Fruit fly (Drosophila melanogaster): ENCODE results near the gene SA2.

The SA2 gene

DNA sequence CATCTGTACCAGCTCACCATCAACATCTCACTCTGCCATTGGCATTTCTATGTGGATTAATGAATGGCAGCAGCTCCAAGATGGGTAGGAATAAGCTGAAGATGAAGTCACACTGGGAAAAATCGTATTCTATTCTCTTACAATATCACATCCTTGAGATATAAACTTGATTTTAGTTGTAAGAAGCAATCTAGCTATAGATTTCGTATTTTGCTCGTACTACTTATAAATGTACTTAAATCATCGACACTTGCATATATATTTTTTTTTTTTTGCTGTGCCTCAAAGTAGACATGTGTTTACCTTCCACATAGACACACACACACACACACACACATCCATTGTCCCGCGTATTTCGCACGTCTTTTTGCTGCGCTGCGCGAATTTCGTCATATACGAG lies 13.2 kb downstream of the SA2 start (continued):
- peak; percentile 22; the same call in 1 of the 2 replicates for TF ChIP-seq lmd (GFP tag; IDR thresholded peaks at IDR 0.05)
- TF ChIP-seq h (optimal IDR thresholded peaks at IDR 0.05), result no peak
- peak; percentile 19 for TF ChIP-seq CG1603 (tag; optimal IDR thresholded peaks at IDR 0.05)
- peak; percentile 46 for TF ChIP-seq CG6689 (GFP tag; IDR thresholded peaks at IDR 0.05)
- TF ChIP-seq CG4730 (GFP tag; IDR thresholded peaks at IDR 0.05), result 0 out of 2 replicates have a peak, but pooled peaks have one; percentile 14
- peak; percentile 29; the same call in 1 of the 2 replicates for TF ChIP-seq sisA (GFP tag; IDR thresholded peaks at IDR 0.05)
- peak; percentile 14; the same call in 1 of the 3 replicates for TF ChIP-seq otp (GFP tag; IDR thresholded peaks at IDR 0.05)
- 0 out of 3 replicates have a peak, but pooled peaks have one; percentile 40 for TF ChIP-seq gce (GFP tag; IDR thresholded peaks at IDR 0.05)
- no peak for TF ChIP-seq amos (GFP tag; IDR thresholded peaks at IDR 0.05; ENCODE audit: partially characterized antibody)
- TF ChIP-seq Mrtf (GFP tag; IDR thresholded peaks at IDR 0.05), result peak; percentile 8; the same call in 1 of the 3 replicates
- no peak for TF ChIP-seq zen2 (GFP tag; IDR thresholded peaks at IDR 0.05; ENCODE audit: partially characterized antibody)
- 0 out of 3 replicates have a peak, but pooled peaks have one; percentile 16 for TF ChIP-seq row (GFP tag; IDR thresholded peaks at IDR 0.05)
- TF ChIP-seq CG10267 (tag; optimal IDR thresholded peaks at IDR 0.05), result peak; percentile 27
- 0 out of 2 replicates have a peak, but pooled peaks have one; percentile 13 for TF ChIP-seq CG11696 (GFP tag; IDR thresholded peaks at IDR 0.05)
- peak; percentile 28; the same call in 2 of the 3 replicates for TF ChIP-seq croc (GFP tag; conservative IDR thresholded peaks at IDR 0.05)
- 0 out of 2 replicates have a peak, but pooled peaks have one; percentile 20 for TF ChIP-seq CG32772 (GFP tag; IDR thresholded peaks at IDR 0.05)
- TF ChIP-seq zfh2 (GFP tag; optimal IDR thresholded peaks at IDR 0.05), result no peak
- 0 out of 3 replicates have a peak, but pooled peaks have one; percentile 40 for TF ChIP-seq ci (GFP tag; IDR thresholded peaks at IDR 0.05)
- TF ChIP-seq caup (GFP tag; optimal IDR thresholded peaks at IDR 0.05; ENCODE audit: severe bottlenecking), result no peak
- peak; percentile 21 for TF ChIP-seq gem (tag; optimal IDR thresholded peaks at IDR 0.05)
- TF ChIP-seq pum (GFP tag; optimal IDR thresholded peaks at IDR 0.05), result peak; percentile 30
- TF ChIP-seq sens (GFP tag), result peak; percentile 94

DNA sequence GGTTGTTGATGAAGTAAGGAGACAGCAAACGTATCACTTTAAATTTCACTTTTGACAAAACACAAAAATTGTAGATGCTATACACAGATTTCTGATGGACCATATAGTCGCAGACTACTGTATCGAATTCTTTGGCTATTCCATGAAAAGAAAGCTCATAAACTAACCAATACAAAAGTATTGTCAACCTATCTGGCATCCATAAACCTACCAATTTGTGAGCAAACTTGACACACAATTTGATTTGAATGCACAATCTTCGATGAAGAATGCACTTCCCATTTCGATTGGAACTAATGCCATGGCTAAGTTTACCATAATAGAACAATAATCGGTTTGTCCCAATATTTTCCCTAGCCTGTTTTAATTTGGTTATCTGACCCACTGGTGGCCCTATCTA lies 14.3 kb downstream of the SA2 start, which contains the start of gene CG9173:
Gene CG9173, minus strand, starts transcription at position 101 of the 400 bp plus-strand sequence.
- TF ChIP-seq fu2 (GFP tag; optimal IDR thresholded peaks at IDR 0.05), result no peak
- no peak for TF ChIP-seq CG12236 (GFP tag; optimal IDR thresholded peaks at IDR 0.05)
- TF ChIP-seq gsb-n (tag; optimal IDR thresholded peaks at IDR 0.05), result peak; percentile 34
- no peak for TF ChIP-seq CG7963 (GFP tag; IDR thresholded peaks at IDR 0.05; ENCODE audit: partially characterized antibody)
- TF ChIP-seq ac (GFP tag; optimal IDR thresholded peaks at IDR 0.05), result no peak
- TF ChIP-seq az2 (GFP tag; optimal IDR thresholded peaks at IDR 0.05), result no peak
- peak; percentile 22 for TF ChIP-seq oc (tag; optimal IDR thresholded peaks at IDR 0.05)
- TF ChIP-seq maf-S (GFP tag; optimal IDR thresholded peaks at IDR 0.05), result no peak
- TF ChIP-seq CG8290 (GFP tag; optimal IDR thresholded peaks at IDR 0.05), result no peak
- no peak for TF ChIP-seq CG8290 (tag; optimal IDR thresholded peaks at IDR 0.05)
- TF ChIP-seq CG4282 (GFP tag; optimal IDR thresholded peaks at IDR 0.05), result no peak
- no peak for TF ChIP-seq CG9609 (GFP tag; optimal IDR thresholded peaks at IDR 0.05)
- no peak for TF ChIP-seq ATbp (GFP tag; optimal IDR thresholded peaks at IDR 0.05)

DNA sequence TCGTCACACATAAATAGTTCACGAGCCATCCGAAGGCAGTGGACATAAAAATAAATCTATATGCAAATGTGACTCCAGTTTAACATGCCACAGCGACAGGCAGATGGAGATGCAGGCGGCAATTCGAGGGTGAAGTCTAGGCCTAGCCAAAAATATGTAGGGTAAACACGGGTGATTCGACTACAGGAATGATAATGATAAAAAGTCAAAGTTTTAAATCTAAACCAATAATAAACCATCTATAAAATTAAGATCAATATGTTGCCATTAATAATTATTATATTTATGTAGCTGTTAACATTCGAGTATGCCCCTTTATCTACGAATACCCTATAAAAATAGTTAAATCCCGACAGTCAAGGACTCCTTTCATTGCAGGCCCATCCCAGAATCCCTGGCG lies 16.7 kb downstream of the SA2 start:
- no peak for TF ChIP-seq kni (GFP tag; optimal IDR thresholded peaks at IDR 0.05)
- peak in 1 of 2 experiments; percentile 26 for TF ChIP-seq bsh (GFP tag; optimal IDR thresholded peaks at IDR 0.05)
- no peak for TF ChIP-seq jing (GFP tag; optimal IDR thresholded peaks at IDR 0.05)
- no peak for TF ChIP-seq Sox100B (GFP tag; optimal IDR thresholded peaks at IDR 0.05)
- no peak for TF ChIP-seq Dad (GFP tag; optimal IDR thresholded peaks at IDR 0.05)
- TF ChIP-seq CG1603 (tag; optimal IDR thresholded peaks at IDR 0.05), result peak; percentile 5
- TF ChIP-seq HmgZ (tag; optimal IDR thresholded peaks at IDR 0.05), result no peak
- TF ChIP-seq prd (optimal IDR thresholded peaks at IDR 0.05), result no peak
- TF ChIP-seq prd (GFP tag; IDR thresholded peaks at IDR 0.05), result peak; percentile 35; the same call in 1 of the 3 replicates
- peak; percentile 12 for TF ChIP-seq dmrt99B (tag; optimal IDR thresholded peaks at IDR 0.05)
- TF ChIP-seq CG7271 (tag; optimal IDR thresholded peaks at IDR 0.05), result peak; percentile 26
- no peak for TF ChIP-seq CG4328 (GFP tag; optimal IDR thresholded peaks at IDR 0.05)
- TF ChIP-seq Xrp1 (GFP tag; IDR thresholded peaks at IDR 0.05), result peak; percentile 47; the same call in 1 of the 2 replicates
- TF ChIP-seq sob (GFP tag; IDR thresholded peaks at IDR 0.05), result no peak
- no peak for TF ChIP-seq wor (GFP tag; IDR thresholded peaks at IDR 0.05)
- TF ChIP-seq Jarid2 (GFP tag; optimal IDR thresholded peaks at IDR 0.05), result no peak
- no peak for TF ChIP-seq bowl (GFP tag; IDR thresholded peaks at IDR 0.05)
